Worm (Caenorhabditis elegans) whole organism, late embryonic: ENCODE data around the gene nhr-122.
"Not testable (repeated sequence)": the region's sequence is repeated elsewhere in the genome, so short reads cannot be mapped to it uniquely, and the experiment has no call there.

ENCODE experiments used
- C08G9.2 ChIP-seq: sonication (generic microtip); optimal IDR thresholded peaks from 2 replicates; lab custom pipeline; 2016; ENCODE audit warnings: mild to moderate bottlenecking, missing genetic modification characterization, moderate library complexity, missing compliant biosample characterization
- F13H6.1 ChIP-seq: sonication (generic microtip); optimal IDR thresholded peaks from 2 replicates; lab custom pipeline; 2016; ENCODE audit warnings: missing genetic modification characterization, missing compliant biosample characterization
- K09A11.1 ChIP-seq: sonication (generic microtip); optimal IDR thresholded peaks from 2 replicates; lab custom pipeline; 2017; ENCODE audit warnings: antibody characterized with exemption, mild to moderate bottlenecking, missing genetic modification characterization, missing compliant biosample characterization; ENCODE audit not compliant: insufficient read depth
- ahr-1 ChIP-seq: sonication (generic microtip); optimal IDR thresholded peaks from 2 replicates; lab custom pipeline; 2016; ENCODE audit warnings: missing genetic modification characterization, missing compliant biosample characterization
- ceh-14 ChIP-seq: sonication (generic microtip); optimal IDR thresholded peaks from 2 replicates; lab custom pipeline; 2016; ENCODE audit warnings: missing genotype, missing genetic modification characterization, missing compliant biosample characterization
- ceh-18 ChIP-seq: sonication (generic microtip); optimal IDR thresholded peaks from 2 replicates; lab custom pipeline; 2016; ENCODE audit warnings: missing genetic modification characterization, missing compliant biosample characterization
- ceh-19 ChIP-seq: fragments of 200-800 bp; sonication (Bioruptor generic); optimal IDR thresholded peaks from 2 replicates; lab custom pipeline; 2018; ENCODE audit warnings: mild to moderate bottlenecking, missing genetic modification characterization, missing compliant biosample characterization
- ceh-34 ChIP-seq: sonication (generic microtip); optimal IDR thresholded peaks from 2 replicates; lab custom pipeline; 2016; ENCODE audit warnings: mild to moderate bottlenecking, missing genetic modification characterization, missing compliant biosample characterization
- ceh-6 ChIP-seq: fragments of 200-800 bp; sonication (Bioruptor generic); optimal IDR thresholded peaks from 2 replicates; lab custom pipeline; 2018; ENCODE audit warnings: mild to moderate bottlenecking, missing genetic modification characterization, missing compliant biosample characterization
- ceh-9 ChIP-seq: sonication (generic microtip); optimal IDR thresholded peaks from 2 replicates; lab custom pipeline; 2016; ENCODE audit warnings: mild to moderate bottlenecking, missing genetic modification characterization, inconsistent platforms, missing compliant biosample characterization
- dve-1 ChIP-seq: sonication (generic microtip); optimal IDR thresholded peaks from 2 replicates; lab custom pipeline; 2017; ENCODE audit warnings: antibody characterized with exemption, mild to moderate bottlenecking, missing genetic modification characterization, missing compliant biosample characterization
- elt-2 ChIP-seq: sonication (generic microtip); optimal IDR thresholded peaks from 2 replicates; lab custom pipeline; 2016; ENCODE audit warnings: missing genetic modification reagents, missing genetic modification characterization, missing compliant biosample characterization
- ets-4 ChIP-seq: sonication (generic microtip); optimal IDR thresholded peaks from 2 replicates; lab custom pipeline; 2016; ENCODE audit warnings: missing genetic modification characterization, missing compliant biosample characterization
- eyg-1 ChIP-seq: sonication (generic microtip); optimal IDR thresholded peaks from 2 replicates; lab custom pipeline; 2016; ENCODE audit warnings: missing genotype, missing genetic modification characterization, missing compliant biosample characterization
- fkh-6 ChIP-seq: sonication (generic microtip); optimal IDR thresholded peaks from 2 replicates; lab custom pipeline; 2016; ENCODE audit warnings: missing genetic modification characterization, missing compliant biosample characterization
- hlh-30 ChIP-seq: sonication (generic microtip); optimal IDR thresholded peaks from 2 replicates; lab custom pipeline; 2017; ENCODE audit warnings: antibody characterized with exemption, missing genetic modification characterization, missing compliant biosample characterization; ENCODE audit not compliant: insufficient read depth
- hlh-6 ChIP-seq: sonication (generic microtip); optimal IDR thresholded peaks from 2 replicates; lab custom pipeline; 2016; ENCODE audit warnings: missing genotype, missing genetic modification characterization, missing compliant biosample characterization
- lin-11 ChIP-seq: fragments of 200-800 bp; sonication (Bioruptor generic); optimal IDR thresholded peaks from 2 replicates; lab custom pipeline; 2018; ENCODE audit warnings: mild to moderate bottlenecking, missing genetic modification characterization, missing compliant biosample characterization
- madf-2 ChIP-seq: sonication (generic microtip); optimal IDR thresholded peaks from 2 replicates; lab custom pipeline; 2017; ENCODE audit warnings: missing genetic modification characterization, missing compliant biosample characterization
- mec-3 ChIP-seq: sonication (generic microtip); optimal IDR thresholded peaks from 2 replicates; lab custom pipeline; 2016; ENCODE audit warnings: borderline replicate concordance, missing genetic modification characterization, missing compliant biosample characterization
- nfya-1 ChIP-seq: sonication (generic microtip); optimal IDR thresholded peaks from 2 replicates; lab custom pipeline; 2017; ENCODE audit warnings: missing genetic modification characterization, mild to moderate bottlenecking, missing compliant biosample characterization, antibody characterized with exemption, moderate library complexity
- nhr-232 ChIP-seq: sonication (generic microtip); optimal IDR thresholded peaks from 2 replicates; lab custom pipeline; 2016; ENCODE audit warnings: missing genetic modification characterization, missing compliant biosample characterization
- npax-4 ChIP-seq: sonication (generic microtip); optimal IDR thresholded peaks from 2 replicates; lab custom pipeline; 2016; ENCODE audit warnings: missing genetic modification characterization, missing compliant biosample characterization
- odd-2 ChIP-seq: sonication (generic microtip); optimal IDR thresholded peaks from 2 replicates; lab custom pipeline; 2017; ENCODE audit warnings: antibody characterized with exemption, mild to moderate bottlenecking, missing genetic modification characterization, missing compliant biosample characterization
- ref-2 ChIP-seq: sonication (generic microtip); optimal IDR thresholded peaks from 2 replicates; lab custom pipeline; 2016; ENCODE audit warnings: missing genetic modification characterization, missing compliant biosample characterization
- rnt-1 ChIP-seq: sonication (generic microtip); optimal IDR thresholded peaks from 2 replicates; lab custom pipeline; 2016; ENCODE audit warnings: missing genetic modification characterization, missing compliant biosample characterization
- sox-2 ChIP-seq: fragments of 200-800 bp; sonication (Bioruptor generic); IDR thresholded peaks from 2 replicates; pipeline ENCODE4 v1.3.6; 2022; ENCODE audit warnings: missing genetic modification reagents, missing genetic modification characterization, missing compliant biosample characterization
- unc-3 ChIP-seq, 2 experiments: fragments of 200-800 bp in 1 of 2; sonication (Bioruptor generic) in 1 of 2; sonication (generic microtip) in 1 of 2; conservative IDR thresholded peaks in 1 of 2; optimal IDR thresholded peaks in 1 of 2; 2 replicates each; pipeline versions ENCODE4 v1.3.6 to Lab custom; 2016 to 2022; ENCODE audit warnings: missing compliant biosample characterization in 2 of 2, missing genetic modification characterization in 2 of 2, missing genetic modification reagents in 1 of 2
- unc-55 ChIP-seq: sonication (generic microtip); optimal IDR thresholded peaks from 2 replicates; lab custom pipeline; 2017; ENCODE audit warnings: missing biosample characterization, missing genetic modification reagents, missing genetic modification characterization

Gene nhr-122

ce11 chrIV:1633445-1633844, 19.8 kb downstream of the nhr-122 start, which contains the start of gene Y41D4B.6:
Gene Y41D4B.6 (plus strand): TSS chrIV:1633745.
- no peak for TF ChIP-seq elt-2 (tag; lab: Kevin White, UChicago)
- no peak for TF ChIP-seq F13H6.1 (tag; lab: Kevin White, UChicago)
- no peak for TF ChIP-seq sox-2 (GFP tag; lab: Robert Waterston, UW)
- TF ChIP-seq unc-55, result no peak
- no peak for TF ChIP-seq C08G9.2
- no peak for TF ChIP-seq ceh-14 (tag; lab: Kevin White, UChicago)
- TF ChIP-seq fkh-6 (tag; lab: Kevin White, UChicago), result no peak
- TF ChIP-seq madf-2 (tag; lab: Kevin White, UChicago), result no peak

- TF ChIP-seq ref-2 (tag; lab: Kevin White, UChicago), result no peak
- TF ChIP-seq ceh-6, result no peak
- TF ChIP-seq ceh-18 (tag; lab: Kevin White, UChicago), result no peak
- no peak for TF ChIP-seq rnt-1 (tag; lab: Kevin White, UChicago)
- TF ChIP-seq eyg-1 (tag; lab: Kevin White, UChicago), result no peak
- no peak for TF ChIP-seq npax-4 (tag; lab: Kevin White, UChicago)
- TF ChIP-seq ceh-34 (tag; lab: Kevin White, UChicago), result no peak
- TF ChIP-seq fkh-6 (tag; lab: Kevin White, UChicago), result no peak
- TF ChIP-seq K09A11.1 (tag; lab: Kevin White, UChicago), result no peak
- no peak for TF ChIP-seq ceh-9 (tag; lab: Kevin White, UChicago)
- TF ChIP-seq dve-1 (tag; lab: Kevin White, UChicago), result no peak
- TF ChIP-seq unc-3 (GFP tag; conservative IDR thresholded peaks at IDR 0.05; lab: Robert Waterston, UW), result no peak
- no peak for TF ChIP-seq unc-3 (tag; optimal IDR thresholded peaks at IDR 0.05; lab: Kevin White, UChicago)
- TF ChIP-seq ets-4 (tag; lab: Kevin White, UChicago), result no peak
- TF ChIP-seq lin-11, result no peak
Measured at ce11 chrIV:1637333-1637732, 23.6 kb downstream of the nhr-122 start.

ce11 chrIV:1645198-1645597, 31.5 kb downstream of the nhr-122 start, which contains the start of gene nhr-274:
Gene nhr-274 (minus strand): TSS chrIV:1645298.
- TF ChIP-seq nhr-232, nfya-1, ahr-1 (tag; lab: Kevin White, UChicago): not testable (repeated sequence)

ce11 chrIV:1649349-1649748, 35.7 kb downstream of the nhr-122 start:
- TF ChIP-seq nfya-1 (tag; lab: Kevin White, UChicago), result peak; percentile 97
- no peak for TF ChIP-seq ceh-34 (tag; lab: Kevin White, UChicago)
- TF ChIP-seq, all 69 proteins: peak for 1

ce11 chrIV:1649794-1650193, 36.1 kb downstream of the nhr-122 start:
- TF ChIP-seq hlh-30 (tag; lab: Kevin White, UChicago) (peak; percentile 44), lin-11 (no peak)

- TF ChIP-seq odd-2 (tag; lab: Kevin White, UChicago) (no peak), nfya-1 (tag; lab: Kevin White, UChicago) (peak; percentile 41)
- TF ChIP-seq, all 69 proteins: peak for 1
Measured at ce11 chrIV:1655312-1655711, 41.6 kb downstream of the nhr-122 start.

ce11 chrIV:1657069-1657468, 43.4 kb downstream of the nhr-122 start:
- peak; percentile 36 for TF ChIP-seq hlh-30 (tag; lab: Kevin White, UChicago)
- peak; percentile 16 for TF ChIP-seq ceh-19
- no peak for TF ChIP-seq hlh-6 (tag; lab: Kevin White, UChicago)
- TF ChIP-seq mec-3 (tag; lab: Kevin White, UChicago), result no peak
